Worm (Caenorhabditis elegans) whole organism, L2 larva: Measurements from ENCODE around the gene rad-51.

Experiments
- Y55F3AM.14 ChIP-seq: fragments of 200-800 bp; sonication (Bioruptor generic); optimal IDR thresholded peaks from 2 replicates; lab custom pipeline; 2018; ENCODE audit warnings: mild to moderate bottlenecking, missing genetic modification characterization, missing compliant biosample characterization
- aly-2 ChIP-seq: fragments of 150-350 bp; optimal IDR thresholded peaks from 2 replicates; lab custom pipeline; 2014; ENCODE audit warnings: missing biosample characterization, missing genetic modification characterization
- ceh-16 ChIP-seq: fragments of 150-350 bp; optimal IDR thresholded peaks from 2 replicates; lab custom pipeline; 2014; ENCODE audit warnings: missing biosample characterization, missing genetic modification characterization
- ceh-82 ChIP-seq: fragments of 150-350 bp; optimal IDR thresholded peaks from 2 replicates; lab custom pipeline; 2014; ENCODE audit warnings: missing biosample characterization, missing genetic modification characterization
- elt-3 ChIP-seq: sonication (generic microtip); optimal IDR thresholded peaks from 2 replicates; lab custom pipeline; 2017; ENCODE audit warnings: missing biosample characterization, missing genetic modification characterization
- lin-13 ChIP-seq: fragments of 150-350 bp; optimal IDR thresholded peaks from 2 replicates; lab custom pipeline; 2014; ENCODE audit warnings: missing biosample characterization, missing genetic modification reagents, missing genetic modification characterization
- mdl-1 ChIP-seq, 2 experiments: fragments of 150-350 bp in 1 of 2; sonication (generic microtip) in 1 of 2; optimal IDR thresholded peaks; 2 replicates each; lab custom pipeline; 2017; ENCODE audit warnings: missing biosample characterization in 2 of 2, missing genetic modification characterization in 2 of 2
- nhr-129 ChIP-seq: fragments of 150-350 bp; optimal IDR thresholded peaks from 2 replicates; lab custom pipeline; 2014; ENCODE audit warnings: missing biosample characterization, missing genetic modification characterization
- nhr-237 ChIP-seq: fragments of 150-350 bp; optimal IDR thresholded peaks from 2 replicates; lab custom pipeline; 2014; ENCODE audit warnings: missing biosample characterization, missing genetic modification characterization
- ztf-4 ChIP-seq: fragments of 150-350 bp; optimal IDR thresholded peaks from 2 replicates; lab custom pipeline; 2014; ENCODE audit warnings: missing biosample characterization, missing genetic modification characterization

DNA sequence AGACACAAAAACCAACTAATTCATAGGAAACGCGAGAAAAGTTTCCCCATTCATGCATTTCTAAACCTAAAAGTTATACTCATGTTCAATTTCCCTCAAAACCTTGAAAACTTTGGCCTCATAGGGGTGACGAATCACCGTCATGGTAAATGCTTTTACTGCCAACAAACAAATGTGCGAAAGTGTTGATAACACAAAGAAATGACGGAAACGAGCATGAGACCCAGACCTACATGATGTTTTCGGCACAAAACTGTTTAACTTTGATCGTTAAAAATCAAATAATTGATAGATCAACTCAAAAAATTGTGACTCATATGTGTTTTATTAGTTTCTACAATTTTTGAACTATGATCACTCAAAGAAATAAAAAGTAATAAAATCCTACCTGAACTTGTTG lies 47.8 kb upstream of the rad-51 start:
- TF ChIP-seq Y55F3AM.14 (GFP tag; lab: Kevin White, UChicago), result no peak
- TF ChIP-seq ceh-82 (tag; lab: Kevin White, UChicago), result no peak
- no peak for TF ChIP-seq mdl-1 (tag; optimal IDR thresholded peaks at IDR 0.05; lab: Kevin White, UChicago)
- no peak for TF ChIP-seq aly-2 (tag; lab: Kevin White, UChicago)
- TF ChIP-seq elt-3 (tag; lab: Kevin White, UChicago), result no peak
- TF ChIP-seq ceh-16 (tag; lab: Kevin White, UChicago), result no peak
- peak; percentile 36 for TF ChIP-seq nhr-129 (tag; lab: Kevin White, UChicago)
- no peak for TF ChIP-seq lin-13 (GFP tag; lab: Kevin White, UChicago)
- TF ChIP-seq nhr-237, result no peak
- TF ChIP-seq ztf-4 (tag; lab: Kevin White, UChicago), result no peak
